Worm (Caenorhabditis elegans) whole organism, mixed stage, embryonic: Measurements from ENCODE around the gene pos-1.

ENCODE experiments used
- ces-1 ChIP-seq: fragments of 150-350 bp; optimal IDR thresholded peaks from 2 replicates; lab custom pipeline; 2014; ENCODE audit warnings: missing biosample characterization, missing genetic modification reagents, missing genetic modification characterization
- elt-3 ChIP-seq: fragments of 150-350 bp; optimal IDR thresholded peaks from 2 replicates; lab custom pipeline; 2014; ENCODE audit warnings: missing biosample characterization, missing genetic modification characterization
- mls-2 ChIP-seq: sonication (generic microtip); optimal IDR thresholded peaks from 2 replicates; lab custom pipeline; 2016; ENCODE audit warnings: mild to moderate bottlenecking, missing genetic modification characterization, moderate library complexity, missing compliant biosample characterization
- snpc-4 ChIP-seq: fragments of 150-350 bp; optimal IDR thresholded peaks from 2 replicates; lab custom pipeline; 2014; ENCODE audit warnings: missing biosample characterization, missing genetic modification characterization

ce11 chrV:8445636-8446035 lies 31.8 kb downstream of the pos-1 start:
- TF ChIP-seq snpc-4 (tag; lab: Kevin White, UChicago): no peak
- TF ChIP-seq mls-2: no peak
- no peak for TF ChIP-seq ces-1
- TF ChIP-seq elt-3 (tag; lab: Kevin White, UChicago): no peak
